Worm (Caenorhabditis elegans): ENCODE measurements around the gene mrps-17.

Gene mrps-17

DNA sequence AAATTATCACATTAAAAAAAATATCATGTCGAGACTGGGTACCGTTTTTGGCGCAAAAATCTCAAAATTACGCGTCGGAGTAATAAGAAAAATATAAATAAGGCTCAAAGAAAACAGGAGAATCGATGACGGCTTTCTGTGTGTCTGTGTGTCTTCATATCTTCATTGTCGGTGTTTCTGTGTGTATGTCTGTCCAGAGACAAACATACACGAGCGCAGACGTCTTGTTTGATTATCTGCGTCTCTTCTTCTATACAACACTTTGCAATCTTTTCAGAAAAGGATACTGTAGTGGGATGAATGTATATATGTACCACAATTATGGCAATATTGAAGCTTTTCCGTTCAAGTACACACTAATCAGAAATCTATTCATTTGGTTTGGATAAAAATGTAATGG, 12.7 kb upstream of the mrps-17 start, which contains the start of gene C05D11.13 (continued):
- TF ChIP-seq zip-4 (GFP tag; optimal IDR thresholded peaks at IDR 0.05) (no peak), hpl-2 (GFP tag; optimal IDR thresholded peaks at IDR 0.05) (no peak), nhr-20 (tag; optimal IDR thresholded peaks at IDR 0.05) (peak; percentile 34), fkh-8 (tag; optimal IDR thresholded peaks at IDR 0.05) (no peak), nhr-28 (tag; optimal IDR thresholded peaks at IDR 0.05) (no peak), nhr-85 (tag) (peak; percentile 11), hlh-17 (GFP tag; optimal IDR thresholded peaks at IDR 0.05; ENCODE audit: borderline replicate concordance) (no peak), efl-1 (optimal IDR thresholded peaks at IDR 0.05) (peak; percentile 25 to 52), efl-1 (GFP tag; optimal IDR thresholded peaks at IDR 0.05 in 1 of 2) (peak; percentile 11 to 13), aha-1 (tag; optimal IDR thresholded peaks at IDR 0.05) (no peak), fos-1 (tag; optimal IDR thresholded peaks at IDR 0.05) (no peak), mdl-1 (tag; optimal IDR thresholded peaks at IDR 0.05) (peak in 1 of 2 experiments; percentile 23), nhr-11 (tag; optimal IDR thresholded peaks at IDR 0.05) (no peak), tlp-1 (tag; optimal IDR thresholded peaks at IDR 0.05) (no peak), mep-1 (tag; optimal IDR thresholded peaks at IDR 0.05) (peak; percentile 78), unc-30 (tag; optimal IDR thresholded peaks at IDR 0.05) (no peak), snpc-4 (tag; optimal IDR thresholded peaks at IDR 0.05) (no peak), dpl-1 (GFP tag; optimal IDR thresholded peaks at IDR 0.05) (peak in 2 of 3 experiments; percentile 9 to 47), aly-2 (tag; optimal IDR thresholded peaks at IDR 0.05) (no peak), nhr-90 (tag; optimal IDR thresholded peaks at IDR 0.05; ENCODE audit: poor library complexity) (no peak), mab-9 (GFP tag; IDR thresholded peaks at IDR 0.05) (no peak), vab-15 (tag; optimal IDR thresholded peaks at IDR 0.05) (no peak), elt-2 (tag; optimal IDR thresholded peaks at IDR 0.05) (no peak), sox-4 (tag; optimal IDR thresholded peaks at IDR 0.05) (no peak), nhr-237 (tag; optimal IDR thresholded peaks at IDR 0.05) (no peak), unc-130 (tag; optimal IDR thresholded peaks at IDR 0.05) (peak; percentile 68), ztf-11 (tag; optimal IDR thresholded peaks at IDR 0.05) (no peak), ceh-8 (GFP tag; optimal IDR thresholded peaks at IDR 0.05) (no peak), rnt-1 (tag; optimal IDR thresholded peaks at IDR 0.05) (peak; percentile 26), lin-15B (tag; optimal IDR thresholded peaks at IDR 0.05) (no peak), lir-3 (tag; optimal IDR thresholded peaks at IDR 0.05; ENCODE audit: poor library complexity) (no peak), lin-13 (GFP tag; optimal IDR thresholded peaks at IDR 0.05) (no peak), mef-2 (tag; optimal IDR thresholded peaks at IDR 0.05) (no peak), nhr-84 (tag; optimal IDR thresholded peaks at IDR 0.05) (no peak), ama-1 (optimal IDR thresholded peaks at IDR 0.05) (peak; percentile 65), ceh-63 (GFP tag; optimal IDR thresholded peaks at IDR 0.05) (no peak), ztf-4 (tag; optimal IDR thresholded peaks at IDR 0.05) (no peak)

DNA sequence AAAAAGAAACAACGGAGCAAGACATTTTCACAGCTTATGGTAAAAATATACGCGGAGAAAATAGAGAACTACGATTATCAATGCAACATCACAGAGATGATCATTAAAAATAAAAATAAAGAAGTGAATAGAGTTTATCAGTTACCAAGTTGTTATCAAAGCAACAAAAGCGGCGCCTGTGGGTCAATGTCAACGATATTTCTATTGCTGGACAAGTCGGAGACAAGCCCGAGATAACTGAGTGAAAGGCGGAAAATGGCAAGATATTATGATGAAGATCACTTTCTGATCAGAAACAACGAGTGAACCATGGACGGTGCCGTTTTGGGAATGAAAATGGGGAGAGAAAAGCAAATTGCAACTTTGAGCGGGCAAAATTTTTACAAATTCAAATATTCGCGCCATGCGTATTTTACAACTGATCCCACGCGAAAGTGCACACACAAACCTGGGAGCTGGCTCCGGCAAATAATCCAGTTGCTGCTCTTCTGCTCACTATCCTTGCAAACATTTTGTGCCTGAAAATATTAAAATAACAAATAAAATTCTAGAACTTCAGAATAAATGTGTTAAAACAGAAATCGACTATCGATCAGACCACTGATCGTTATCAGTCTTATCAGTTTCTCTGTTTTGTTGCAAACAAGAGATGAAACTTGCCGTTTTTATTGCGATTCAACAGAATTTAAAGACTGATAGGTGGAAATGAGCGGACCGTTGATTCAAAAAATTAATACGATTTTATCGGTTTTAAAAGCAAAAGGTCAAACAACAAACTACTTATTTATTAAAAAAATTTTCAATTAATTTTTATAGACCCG, 10.9 kb upstream of the mrps-17 start, which contains the start of gene mel-32:
Gene mel-32 (minus strand): TSS at position 696 of the 821 bp plus-strand sequence.
- no peak for TF ChIP-seq C04F5.9 (tag; optimal IDR thresholded peaks at IDR 0.05)
- no peak for TF ChIP-seq grh-1 (GFP tag; IDR thresholded peaks at IDR 0.05)
- peak; percentile 81 to 84 for TF ChIP-seq efl-1 (optimal IDR thresholded peaks at IDR 0.05)
- TF ChIP-seq efl-1 (GFP tag; optimal IDR thresholded peaks at IDR 0.05 in 1 of 2), result peak; percentile 84 to 98
- TF ChIP-seq lsy-2 (tag; optimal IDR thresholded peaks at IDR 0.05), result peak in 1 of 2 experiments; percentile 55
- TF ChIP-seq jun-1 (tag; optimal IDR thresholded peaks at IDR 0.05), result no peak
- peak; percentile 71 to 83 (median 75) for TF ChIP-seq dpl-1 (GFP tag; optimal IDR thresholded peaks at IDR 0.05)
- TF ChIP-seq F16B12.6 (tag; optimal IDR thresholded peaks at IDR 0.05), result peak; percentile 76
- TF ChIP-seq ceh-90 (tag; optimal IDR thresholded peaks at IDR 0.05), result no peak
- TF ChIP-seq mep-1 (tag; optimal IDR thresholded peaks at IDR 0.05), result no peak
- TF ChIP-seq Y116A8C.19 (tag; optimal IDR thresholded peaks at IDR 0.05; ENCODE audit: borderline replicate concordance), result no peak
- TF ChIP-seq unc-62 (GFP tag; optimal IDR thresholded peaks at IDR 0.05), result no peak
- peak; percentile 20 for TF ChIP-seq nhr-47 (tag; optimal IDR thresholded peaks at IDR 0.05)
- TF ChIP-seq egl-27 (tag; optimal IDR thresholded peaks at IDR 0.05), result no peak
- TF ChIP-seq elt-2 (tag; optimal IDR thresholded peaks at IDR 0.05), result peak; percentile 51
- peak; percentile 38 for TF ChIP-seq nhr-19 (GFP tag; conservative IDR thresholded peaks at IDR 0.05)
- TF ChIP-seq nhr-20 (tag; optimal IDR thresholded peaks at IDR 0.05), result peak; percentile 36
- TF ChIP-seq mab-9 (GFP tag; IDR thresholded peaks at IDR 0.05), result no peak
- TF ChIP-seq sptf-1 (tag; optimal IDR thresholded peaks at IDR 0.05), result no peak
- TF ChIP-seq ceh-82 (tag; optimal IDR thresholded peaks at IDR 0.05), result peak in 1 of 3 experiments; percentile 15
- TF ChIP-seq nhr-85 (tag), result peak; percentile 12
- TF ChIP-seq C16A3.4 (tag; optimal IDR thresholded peaks at IDR 0.05), result no peak
- TF ChIP-seq vab-15 (tag; optimal IDR thresholded peaks at IDR 0.05), result no peak
- TF ChIP-seq swsn-7 (tag; optimal IDR thresholded peaks at IDR 0.05), result no peak

All from whole organism, L1 larva.